Worm (Caenorhabditis elegans) whole organism, L3 larva: Measurements from ENCODE around the gene pho-6.

ENCODE experiments used
- R02D3.7 ChIP-seq: fragments of 150-350 bp; optimal IDR thresholded peaks from 2 replicates; lab custom pipeline; 2014; ENCODE audit warnings: missing biosample characterization, missing genetic modification characterization
- ZK546.5 ChIP-seq: sonication (generic microtip); optimal IDR thresholded peaks from 2 replicates; lab custom pipeline; 2017; ENCODE audit warnings: missing biosample characterization, missing genetic modification characterization
- aly-2 ChIP-seq: fragments of 150-350 bp; optimal IDR thresholded peaks from 2 replicates; lab custom pipeline; 2014; ENCODE audit warnings: missing biosample characterization, missing genetic modification characterization
- ama-1 ChIP-seq: fragments of 150-350 bp; optimal IDR thresholded peaks from 2 replicates; lab custom pipeline; 2018
- ceh-82 ChIP-seq: fragments of 150-350 bp; optimal IDR thresholded peaks from 2 replicates; lab custom pipeline; 2014; ENCODE audit warnings: missing biosample characterization, missing genetic modification characterization
- ceh-9 ChIP-seq: sonication (generic microtip); optimal IDR thresholded peaks from 2 replicates; lab custom pipeline; 2018; ENCODE audit warnings: missing biosample characterization, missing genetic modification characterization
- daf-12 ChIP-seq: fragments of 150-350 bp; optimal IDR thresholded peaks from 2 replicates; lab custom pipeline; 2014; ENCODE audit warnings: missing biosample characterization, missing genetic modification reagents, missing genetic modification characterization
- egl-27 ChIP-seq: sonication (generic microtip); optimal IDR thresholded peaks from 4 replicates; lab custom pipeline; 2017; ENCODE audit warnings: missing biosample characterization, missing genetic modification reagents, missing genetic modification characterization
- egl-5 ChIP-seq: fragments of 150-350 bp; optimal IDR thresholded peaks from 2 replicates; lab custom pipeline; 2017; ENCODE audit warnings: missing biosample characterization, missing genetic modification reagents, missing genetic modification characterization, inconsistent platforms
- elt-2 ChIP-seq: sonication (generic microtip); optimal IDR thresholded peaks from 2 replicates; lab custom pipeline; 2016; ENCODE audit warnings: missing genetic modification reagents, mild to moderate bottlenecking, missing genetic modification characterization, missing compliant biosample characterization
- elt-3 ChIP-seq, 3 experiments: fragments of 150-350 bp in 1 of 3; sonication (generic microtip) in 2 of 3; optimal IDR thresholded peaks; 2 replicates in 2 of 3; 4 replicates in 1 of 3; lab custom pipeline; 2014 to 2017; ENCODE audit warnings: missing biosample characterization in 3 of 3, missing genetic modification characterization in 3 of 3
- eor-1 ChIP-seq, 2 experiments: fragments of 150-350 bp; optimal IDR thresholded peaks; 2 replicates each; lab custom pipeline; 2014 to 2018; ENCODE audit warnings: missing biosample characterization in 2 of 2, missing genetic modification characterization in 2 of 2
- fkh-2 ChIP-seq: fragments of 150-350 bp; optimal IDR thresholded peaks from 2 replicates; lab custom pipeline; 2014; ENCODE audit warnings: missing biosample characterization, missing genetic modification reagents, missing genetic modification characterization
- fos-1 ChIP-seq: fragments of 150-350 bp; optimal IDR thresholded peaks from 2 replicates; lab custom pipeline; 2014; ENCODE audit warnings: missing biosample characterization, missing genetic modification characterization
- hmg-11 ChIP-seq: sonication (generic microtip); optimal IDR thresholded peaks from 2 replicates; lab custom pipeline; 2016; ENCODE audit warnings: missing genetic modification characterization, missing compliant biosample characterization
- jun-1 ChIP-seq: fragments of 150-350 bp; optimal IDR thresholded peaks from 2 replicates; lab custom pipeline; 2014; ENCODE audit warnings: missing biosample characterization, missing genetic modification reagents, missing genetic modification characterization
- lin-15B ChIP-seq: fragments of 150-350 bp; optimal IDR thresholded peaks from 2 replicates; lab custom pipeline; 2014; ENCODE audit warnings: missing biosample characterization, missing genetic modification characterization
- lin-39 ChIP-seq: fragments of 150-350 bp; optimal IDR thresholded peaks from 2 replicates; lab custom pipeline; 2018; ENCODE audit warnings: missing biosample characterization, missing genetic modification reagents, missing genetic modification characterization
- lsy-12 ChIP-seq: sonication (generic microtip); optimal IDR thresholded peaks from 2 replicates; lab custom pipeline; 2016; ENCODE audit warnings: mild to moderate bottlenecking, missing genetic modification characterization, missing compliant biosample characterization
- mdl-1 ChIP-seq: fragments of 150-350 bp; optimal IDR thresholded peaks from 2 replicates; lab custom pipeline; 2014; ENCODE audit warnings: missing biosample characterization, missing genetic modification characterization
- mml-1 ChIP-seq: fragments of 150-350 bp; sonication (generic microtip); optimal IDR thresholded peaks from 3 replicates; lab custom pipeline; 2014; ENCODE audit warnings: missing biosample characterization, missing genetic modification characterization
- nhr-11 ChIP-seq: fragments of 150-350 bp; optimal IDR thresholded peaks from 2 replicates; lab custom pipeline; 2014; ENCODE audit warnings: missing biosample characterization, missing genetic modification characterization
- nhr-12 ChIP-seq: fragments of 150-350 bp; optimal IDR thresholded peaks from 2 replicates; lab custom pipeline; 2014; ENCODE audit warnings: missing biosample characterization, missing genetic modification characterization
- nhr-237 ChIP-seq: fragments of 150-350 bp; optimal IDR thresholded peaks from 2 replicates; lab custom pipeline; 2014; ENCODE audit warnings: missing biosample characterization, missing genetic modification characterization
- nhr-25 ChIP-seq: sonication (generic microtip); optimal IDR thresholded peaks from 2 replicates; lab custom pipeline; 2017; ENCODE audit warnings: missing biosample characterization, missing genetic modification characterization
- nhr-43 ChIP-seq: sonication (generic microtip); optimal IDR thresholded peaks from 2 replicates; lab custom pipeline; 2016; ENCODE audit warnings: mild to moderate bottlenecking, missing genetic modification characterization, missing compliant biosample characterization; ENCODE audit not compliant: poor library complexity, severe bottlenecking
- nhr-67 ChIP-seq: fragments of 150-350 bp; optimal IDR thresholded peaks from 2 replicates; lab custom pipeline; 2014; ENCODE audit warnings: missing biosample characterization, missing genetic modification characterization
- nhr-76 ChIP-seq: fragments of 150-350 bp; sonication (generic microtip); optimal IDR thresholded peaks from 5 replicates; lab custom pipeline; 2014; ENCODE audit warnings: missing biosample characterization, missing genetic modification characterization
- nhr-77 ChIP-seq: fragments of 150-350 bp; optimal IDR thresholded peaks from 2 replicates; lab custom pipeline; 2014; ENCODE audit warnings: missing biosample characterization, missing genetic modification characterization
- pha-4 ChIP-seq: fragments of 150-350 bp; optimal IDR thresholded peaks from 2 replicates; lab custom pipeline; 2014; ENCODE audit warnings: missing biosample characterization, missing genetic modification reagents, missing genetic modification characterization
- pqm-1 ChIP-seq: fragments of 150-350 bp; optimal IDR thresholded peaks from 2 replicates; lab custom pipeline; 2017; ENCODE audit warnings: missing biosample characterization, missing genetic modification characterization, inconsistent platforms
- sea-2 ChIP-seq: fragments of 150-350 bp; sonication (generic microtip); optimal IDR thresholded peaks from 4 replicates; lab custom pipeline; 2014; ENCODE audit warnings: missing biosample characterization, missing genetic modification reagents, missing genetic modification characterization
- skn-1 ChIP-seq: fragments of 150-350 bp; optimal IDR thresholded peaks from 2 replicates; lab custom pipeline; 2014; ENCODE audit warnings: missing biosample characterization, missing genetic modification characterization
- snpc-4 ChIP-seq: fragments of 150-350 bp; optimal IDR thresholded peaks from 2 replicates; lab custom pipeline; 2014; ENCODE audit warnings: missing biosample characterization, missing genetic modification characterization
- tbx-2 ChIP-seq: sonication (generic microtip); optimal IDR thresholded peaks from 2 replicates; lab custom pipeline; 2016; ENCODE audit warnings: mild to moderate bottlenecking, missing genetic modification characterization, missing compliant biosample characterization
- unc-39 ChIP-seq: sonication (generic microtip); optimal IDR thresholded peaks from 4 replicates; lab custom pipeline; 2017; ENCODE audit warnings: missing biosample characterization, missing genetic modification characterization
- zag-1 ChIP-seq: fragments of 150-350 bp; optimal IDR thresholded peaks from 2 replicates; lab custom pipeline; 2014; ENCODE audit warnings: missing biosample characterization, missing genetic modification characterization
- ztf-11 ChIP-seq: fragments of 150-350 bp; optimal IDR thresholded peaks from 2 replicates; lab custom pipeline; 2014; ENCODE audit warnings: missing biosample characterization, missing genetic modification characterization
- ztf-4 ChIP-seq: fragments of 150-350 bp; optimal IDR thresholded peaks from 2 replicates; lab custom pipeline; 2014; ENCODE audit warnings: missing biosample characterization, missing genetic modification characterization

Gene pho-6

ce11 chrV:8389307-8389706 lies 5.0 kb downstream of the pho-6 start:
- no peak for TF ChIP-seq daf-12 (tag; lab: Kevin White, UChicago)
- TF ChIP-seq, all 47 proteins: peak for 0

ce11 chrV:8387056-8387455 lies 7.2 kb downstream of the pho-6 start, which contains the start of gene gcy-7:
Gene gcy-7, plus strand, starts transcription at chrV:8387356.
- TF ChIP-seq lin-39, result no peak
- TF ChIP-seq nhr-67, result no peak
- no peak for TF ChIP-seq nhr-237 (tag; lab: Kevin White, UChicago)
- no peak for TF ChIP-seq nhr-12 (tag; lab: Kevin White, UChicago)
- no peak for TF ChIP-seq nhr-11 (tag; lab: Kevin White, UChicago)
- no peak for TF ChIP-seq sea-2 (GFP tag; lab: Kevin White, UChicago)
- no peak for TF ChIP-seq ztf-4 (tag; lab: Kevin White, UChicago)
- no peak for TF ChIP-seq ama-1 (lab: Kevin White, UChicago)
- TF ChIP-seq R02D3.7 (tag; lab: Kevin White, UChicago), result no peak
- TF ChIP-seq nhr-76, result no peak
- TF ChIP-seq egl-27 (tag; lab: Kevin White, UChicago), result no peak
- no peak for TF ChIP-seq nhr-77 (tag; lab: Kevin White, UChicago)
- TF ChIP-seq zag-1 (tag; lab: Kevin White, UChicago), result no peak
- no peak for TF ChIP-seq nhr-43 (tag; lab: Kevin White, UChicago)
- TF ChIP-seq tbx-2 (tag; lab: Kevin White, UChicago), result no peak

ce11 chrV:8385879-8386530 lies 8.3 kb downstream of the pho-6 start, which contains the start of gene hsp-17:
Gene hsp-17, minus strand, starts transcription at chrV:8385929.
- no peak for TF ChIP-seq lsy-12 (tag; lab: Kevin White, UChicago)
- no peak for TF ChIP-seq skn-1 (tag; lab: Kevin White, UChicago)
- TF ChIP-seq elt-2 (tag; lab: Kevin White, UChicago), result peak; percentile 75
- peak; percentile 55 for TF ChIP-seq pqm-1 (tag; lab: Kevin White, UChicago)

DNA sequence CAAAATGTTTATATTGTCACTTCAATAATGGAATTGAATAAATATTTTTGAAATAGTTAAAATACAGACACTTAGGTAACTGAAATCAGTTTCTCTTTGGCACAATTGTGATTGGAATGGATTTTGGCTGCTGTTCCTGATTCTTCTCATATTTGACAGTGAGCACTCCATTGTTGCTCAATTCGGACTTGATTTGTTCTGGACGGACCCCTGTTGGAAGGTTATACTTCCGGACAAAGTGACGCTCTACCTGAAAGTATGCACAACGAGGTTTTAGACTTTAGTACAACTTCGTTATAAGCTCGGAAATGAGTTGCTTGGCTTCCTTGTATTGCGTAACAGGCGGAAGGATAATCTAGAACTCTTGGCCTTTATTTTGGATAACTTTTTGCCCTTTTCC lies 9.4 kb downstream of the pho-6 start:
- no peak for TF ChIP-seq lin-39
- TF ChIP-seq fos-1 (tag; lab: Kevin White, UChicago), result peak; percentile 47

- TF ChIP-seq lin-15B (tag; lab: Kevin White, UChicago) (no peak), elt-3 (tag; optimal IDR thresholded peaks at IDR 0.05; lab: Kevin White, UChicago) (no peak), unc-39 (no peak), snpc-4 (no peak), jun-1 (tag; lab: Kevin White, UChicago) (no peak), pqm-1 (tag; lab: Kevin White, UChicago) (peak; percentile 90), pha-4 (tag; lab: Kevin White, UChicago) (peak; percentile 30), ceh-82 (tag; lab: Kevin White, UChicago) (no peak), daf-12 (tag; lab: Kevin White, UChicago) (no peak), elt-2 (tag; lab: Kevin White, UChicago) (peak; percentile 94), nhr-237 (tag; lab: Kevin White, UChicago) (no peak), ZK546.5 (tag; lab: Kevin White, UChicago) (no peak), nhr-12 (tag; lab: Kevin White, UChicago) (no peak), mml-1 (tag; lab: Kevin White, UChicago) (no peak), aly-2 (no peak), ztf-11 (tag; lab: Kevin White, UChicago) (no peak), nhr-43 (tag; lab: Kevin White, UChicago) (no peak), zag-1 (tag; lab: Kevin White, UChicago) (no peak), nhr-77 (tag; lab: Kevin White, UChicago) (no peak)
- TF ChIP-seq, all 47 proteins: peak for 3
Observed at ce11 chrV:8383716-8384115, 10.5 kb downstream of the pho-6 start, which contains the start of gene F52E1.14. Gene F52E1.14, plus strand, starts transcription at chrV:8383922.

- TF ChIP-seq eor-1 (tag; optimal IDR thresholded peaks at IDR 0.05; lab: Kevin White, UChicago) (no peak), ztf-4 (tag; lab: Kevin White, UChicago) (no peak), lin-15B (tag; lab: Kevin White, UChicago) (no peak), nhr-11 (tag; lab: Kevin White, UChicago) (no peak), nhr-237 (tag; lab: Kevin White, UChicago) (no peak), tbx-2 (tag; lab: Kevin White, UChicago) (no peak), fkh-2 (tag; lab: Kevin White, UChicago) (no peak), lsy-12 (tag; lab: Kevin White, UChicago) (no peak), elt-2 (tag; lab: Kevin White, UChicago) (no peak), pha-4 (tag; lab: Kevin White, UChicago) (no peak), ztf-11 (tag; lab: Kevin White, UChicago) (no peak), ZK546.5 (tag; lab: Kevin White, UChicago) (no peak), egl-5 (tag; lab: Kevin White, UChicago) (no peak), hmg-11 (tag; lab: Kevin White, UChicago) (no peak), mdl-1 (tag; lab: Kevin White, UChicago) (no peak), nhr-25 (tag; lab: Kevin White, UChicago) (no peak), nhr-76 (no peak), jun-1 (tag; lab: Kevin White, UChicago) (no peak), fos-1 (tag; lab: Kevin White, UChicago) (no peak), ceh-9 (tag; lab: Kevin White, UChicago) (no peak)
- TF ChIP-seq, all 47 proteins: peak for 0
Observed at ce11 chrV:8380076-8380475, 14.2 kb downstream of the pho-6 start.
